Fruit fly (Drosophila melanogaster): ENCODE data around the gene CG12003.

The CG12003 gene

dm6 chr3L:1591692-1592371 lies 26.6 kb downstream of the CG12003 start (continued):
- no peak; the same call in 2 of the 3 replicates for TF ChIP-seq gce (GFP tag; IDR thresholded peaks at IDR 0.05)
- no peak for TF ChIP-seq chn (GFP tag; optimal IDR thresholded peaks at IDR 0.05)
- peak; percentile 71 for TF ChIP-seq CG12744 (GFP tag; optimal IDR thresholded peaks at IDR 0.05)
- TF ChIP-seq lov (optimal IDR thresholded peaks at IDR 0.05) = no peak
- TF ChIP-seq lov (GFP tag; IDR thresholded peaks at IDR 0.05) = 0 out of 3 replicates have a peak, but pooled peaks have one; percentile 31
- TF ChIP-seq CG7271 (tag; optimal IDR thresholded peaks at IDR 0.05) = no peak
- no peak for TF ChIP-seq bsh (GFP tag; optimal IDR thresholded peaks at IDR 0.05)
- 0 out of 2 replicates have a peak, but pooled peaks have one; percentile 26 for TF ChIP-seq sim (GFP tag; IDR thresholded peaks at IDR 0.05)
- peak; percentile 92 for TF ChIP-seq Atf6 (GFP tag; IDR thresholded peaks at IDR 0.05)
- TF ChIP-seq CG30431 (GFP tag; optimal IDR thresholded peaks at IDR 0.05) = no peak
- peak; percentile 82 for TF ChIP-seq CG10209 (GFP tag; optimal IDR thresholded peaks at IDR 0.05)
- TF ChIP-seq NK7.1 (GFP tag; optimal IDR thresholded peaks at IDR 0.05) = peak; percentile 64
- no peak for TF ChIP-seq CG34422 (GFP tag; IDR thresholded peaks at IDR 0.05)
- no peak for TF ChIP-seq tin (GFP tag; optimal IDR thresholded peaks at IDR 0.05)
- TF ChIP-seq CG7963 (GFP tag; IDR thresholded peaks at IDR 0.05; ENCODE audit: partially characterized antibody) = no peak
- peak; percentile 3 for TF ChIP-seq CG9876 (GFP tag; optimal IDR thresholded peaks at IDR 0.05)
- TF ChIP-seq tgo (GFP tag; IDR thresholded peaks at IDR 0.05) = peak; percentile 25; the same call in 1 of the 3 replicates
- TF ChIP-seq CG6683 (GFP tag; optimal IDR thresholded peaks at IDR 0.05) = peak; percentile 79
- no peak for TF ChIP-seq Dip2 (GFP tag; IDR thresholded peaks at IDR 0.05)
- no peak for TF ChIP-seq H2.0 (GFP tag; IDR thresholded peaks at IDR 0.05)
- TF ChIP-seq CG15269 (tag; optimal IDR thresholded peaks at IDR 0.05) = peak; percentile 67
- TF ChIP-seq CG1602 (GFP tag; optimal IDR thresholded peaks at IDR 0.05) = no peak
- TF ChIP-seq CG43689 (GFP tag; IDR thresholded peaks at IDR 0.05) = no peak
- peak; percentile 32 for TF ChIP-seq CG2116 (GFP tag; optimal IDR thresholded peaks at IDR 0.05)
- TF ChIP-seq crc (GFP tag; optimal IDR thresholded peaks at IDR 0.05) = peak; percentile 71
- peak; percentile 88 for TF ChIP-seq Fer3 (tag; optimal IDR thresholded peaks at IDR 0.05)
- no peak for TF ChIP-seq D19A (tag; optimal IDR thresholded peaks at IDR 0.05)
- no peak for TF ChIP-seq CG14667 (GFP tag; IDR thresholded peaks at IDR 0.05)
- TF ChIP-seq kah (GFP tag; optimal IDR thresholded peaks at IDR 0.05) = peak; percentile 47
- no peak for TF ChIP-seq CG17802 (tag; optimal IDR thresholded peaks at IDR 0.05)
- TF ChIP-seq ash1 (GFP tag; optimal IDR thresholded peaks at IDR 0.05) = peak; percentile 79
- TF ChIP-seq bbx (GFP tag; IDR thresholded peaks at IDR 0.05; ENCODE audit: partially characterized antibody) = no peak
- TF ChIP-seq Deaf1 (tag; optimal IDR thresholded peaks at IDR 0.05) = no peak
- TF ChIP-seq Ravus (GFP tag; IDR thresholded peaks at IDR 0.05) = peak; percentile 24; the same call in 1 of the 2 replicates
- peak; percentile 80 for TF ChIP-seq CG12659 (GFP tag; optimal IDR thresholded peaks at IDR 0.05)
- no peak for TF ChIP-seq CG15479 (GFP tag; optimal IDR thresholded peaks at IDR 0.05)
- TF ChIP-seq ranshi (GFP tag; IDR thresholded peaks at IDR 0.05) = peak; percentile 55; the same call in 1 of the 2 replicates
- TF ChIP-seq bcd (GFP tag; optimal IDR thresholded peaks at IDR 0.05) = peak; percentile 58
- peak; percentile 7 for TF ChIP-seq CG17912 (GFP tag; optimal IDR thresholded peaks at IDR 0.05)
- no peak for TF ChIP-seq oc (tag; optimal IDR thresholded peaks at IDR 0.05)
- no peak for TF ChIP-seq hth (optimal IDR thresholded peaks at IDR 0.05)
- 0 out of 2 replicates have a peak, but pooled peaks have one; percentile 34 for TF ChIP-seq CG16779 (GFP tag; IDR thresholded peaks at IDR 0.05)
- TF ChIP-seq CG10431 (GFP tag; optimal IDR thresholded peaks at IDR 0.05) = no peak
- no peak for TF ChIP-seq GATAe (GFP tag; conservative IDR thresholded peaks at IDR 0.05)
- TF ChIP-seq CG14050 (GFP tag; IDR thresholded peaks at IDR 0.05) = peak; percentile 49; the same call in 2 of the 3 replicates
- TF ChIP-seq pfk (GFP tag; optimal IDR thresholded peaks at IDR 0.05) = peak; percentile 46
- TF ChIP-seq gt (GFP tag; IDR thresholded peaks at IDR 0.05) = no peak
- TF ChIP-seq CG12769 (tag; optimal IDR thresholded peaks at IDR 0.05) = no peak
- peak; percentile 64 for TF ChIP-seq CG7928 (GFP tag; optimal IDR thresholded peaks at IDR 0.05)
- TF ChIP-seq CG18262 (tag; optimal IDR thresholded peaks at IDR 0.05) = no peak

Data from whole organism, embryonic.